Fruit fly (Drosophila melanogaster): Measurements from ENCODE around the gene CG31097.

DNA sequence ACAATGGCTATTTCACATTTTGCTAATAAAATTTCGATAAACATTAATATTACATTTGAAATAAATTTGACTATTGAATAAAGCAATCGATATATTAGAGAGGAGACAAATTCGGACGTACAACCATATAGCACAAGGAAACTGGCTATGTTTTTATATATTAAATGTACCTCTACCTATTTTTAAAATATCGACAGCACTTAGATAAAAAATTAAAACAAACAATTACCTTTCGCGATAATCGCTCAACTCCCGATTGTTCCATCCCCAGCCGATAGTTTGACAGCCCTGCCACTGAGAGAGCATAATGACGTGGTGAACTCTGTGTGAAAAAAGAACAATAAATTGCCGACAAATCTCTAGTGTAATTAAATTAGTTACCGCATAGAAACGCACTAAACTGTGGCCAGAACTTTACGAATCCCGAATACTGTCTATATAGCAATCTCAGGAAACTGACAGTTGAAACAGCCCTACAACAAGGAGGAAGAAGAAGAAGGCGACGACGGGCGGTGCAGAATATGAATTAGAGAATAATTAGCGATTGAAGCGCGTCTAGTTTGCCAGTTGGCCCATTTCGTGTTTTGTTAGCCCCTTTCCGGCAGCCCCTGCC is 38.8 kb downstream of the CG31097 start, which contains the start of gene CG11857:
- TF ChIP-seq disco-r (GFP tag; optimal IDR thresholded peaks at IDR 0.05) (peak; percentile 93), toy (GFP tag; IDR thresholded peaks at IDR 0.05) (peak; percentile 97), mirr (GFP tag; optimal IDR thresholded peaks at IDR 0.05) (peak; percentile 95), chm (GFP tag; IDR thresholded peaks at IDR 0.05) (peak; percentile 98), en (GFP tag; optimal IDR thresholded peaks at IDR 0.05) (peak; percentile 90), chif (GFP tag; optimal IDR thresholded peaks at IDR 0.05) (peak; percentile 97 to 98), CG30403 (GFP tag; optimal IDR thresholded peaks at IDR 0.05) (peak; percentile 99), CG17186 (GFP tag; optimal IDR thresholded peaks at IDR 0.05) (peak; percentile 94)
